Fruit fly (Drosophila melanogaster) whole organism, adult: Measurements from ENCODE around the gene CG14837.

ENCODE experiments used
- cic ChIP-seq: fragments of 200-800 bp; sonication (Bioruptor generic); optimal IDR thresholded peaks from 2 replicates; lab custom pipeline; 2017; ENCODE audit warnings: missing biosample characterization, mild to moderate bottlenecking, missing genetic modification characterization, moderate library complexity
- cnc ChIP-seq, 2 experiments: fragments of >200 bp; optimal IDR thresholded peaks; 2 replicates each; lab custom pipeline; 2017

DNA sequence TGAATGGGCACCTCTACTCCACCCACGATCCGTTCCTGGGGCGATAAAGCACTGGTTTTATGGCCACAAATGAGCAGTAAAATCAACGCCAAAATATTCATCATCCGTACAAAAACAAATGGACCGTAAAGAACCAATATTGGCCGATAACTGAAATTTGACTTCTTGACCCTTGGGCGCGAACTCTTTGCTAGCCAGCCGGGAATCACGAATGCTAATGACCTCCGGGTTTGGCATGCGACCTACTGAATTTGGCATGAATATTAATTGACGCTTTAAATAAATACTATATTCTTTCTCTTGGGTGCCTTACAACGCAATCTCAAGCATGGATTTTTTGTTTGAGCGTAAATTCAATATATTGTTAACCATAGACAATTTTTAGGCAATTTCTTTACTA lies 20.1 kb downstream of the CG14837 start, which contains the start of gene CG16998:
- TF ChIP-seq cic (GFP tag; lab: Kevin White, UChicago) (no peak), cnc (optimal IDR thresholded peaks at IDR 0.05; lab: Kevin White, UChicago) (no peak)
